Fruit fly (Drosophila melanogaster) whole organism, wandering third instar larva: ENCODE measurements around the gene CG12715.

Experiments used
- HLH106 ChIP-seq: fragments of 200-800 bp; optimal IDR thresholded peaks from 3 replicates; lab custom pipeline; 2019; ENCODE audit warnings: missing biosample characterization, mild to moderate bottlenecking, missing genetic modification characterization, moderate library complexity
- Jra ChIP-seq: sonication (Bioruptor generic); optimal IDR thresholded peaks from 2 replicates; lab custom pipeline; 2016; ENCODE audit warnings: missing biosample characterization, missing genetic modification characterization
- Myc ChIP-seq: fragments of >200 bp; optimal IDR thresholded peaks from 2 replicates; lab custom pipeline; 2017
- N ChIP-seq: fragments of >200 bp; optimal IDR thresholded peaks from 2 replicates; lab custom pipeline; 2018; ENCODE audit warnings: missing biosample characterization, missing external identifiers, missing genetic modification characterization
- OdsH ChIP-seq: fragments of 200-800 bp; sonication (Bioruptor generic); optimal IDR thresholded peaks from 2 replicates; lab custom pipeline; 2016; ENCODE audit warnings: missing biosample characterization, mild to moderate bottlenecking, missing genetic modification characterization
- br ChIP-seq: fragments of 200-800 bp; sonication (Bioruptor generic); optimal IDR thresholded peaks from 2 replicates; lab custom pipeline; 2016; ENCODE audit warnings: missing biosample characterization, missing genetic modification characterization
- dl ChIP-seq, 2 experiments: fragments of 175-275, 200-275 bp in 1 of 2; fragments of 200-275 bp in 1 of 2; sonication (Bioruptor generic); optimal IDR thresholded peaks; lab custom pipeline; 2018; ENCODE audit warnings: mild to moderate bottlenecking in 2 of 2, missing biosample characterization in 2 of 2, missing genetic modification characterization in 2 of 2, moderate library complexity in 2 of 2; ENCODE audit not compliant: partially characterized antibody in 2 of 2, insufficient read depth in 1 of 2
- dsf ChIP-seq: sonication (Bioruptor generic); optimal IDR thresholded peaks from 2 replicates; lab custom pipeline; 2016; ENCODE audit warnings: missing biosample characterization, missing genetic modification characterization, borderline replicate concordance
- ey ChIP-seq: fragments of 200-800 bp; sonication (Bioruptor generic); optimal IDR thresholded peaks from 2 replicates; lab custom pipeline; 2016; ENCODE audit warnings: missing biosample characterization, missing genetic modification characterization
- fru ChIP-seq: fragments of 200-800 bp; sonication (Bioruptor generic); optimal IDR thresholded peaks from 3 replicates; lab custom pipeline; 2016; ENCODE audit warnings: missing biosample characterization, mild to moderate bottlenecking, missing genetic modification characterization
- lola ChIP-seq: fragments of >200 bp; optimal IDR thresholded peaks from 2 replicates; lab custom pipeline; 2017; ENCODE audit warnings: missing biosample characterization, missing genetic modification characterization
- pan ChIP-seq: fragments of >200 bp; optimal IDR thresholded peaks from 2 replicates; lab custom pipeline; 2017
- rgr ChIP-seq: fragments of 200-800 bp; sonication (Bioruptor generic); optimal IDR thresholded peaks from 3 replicates; lab custom pipeline; 2016; ENCODE audit warnings: missing biosample characterization, mild to moderate bottlenecking, missing genetic modification characterization

CG12715 gene

DNA sequence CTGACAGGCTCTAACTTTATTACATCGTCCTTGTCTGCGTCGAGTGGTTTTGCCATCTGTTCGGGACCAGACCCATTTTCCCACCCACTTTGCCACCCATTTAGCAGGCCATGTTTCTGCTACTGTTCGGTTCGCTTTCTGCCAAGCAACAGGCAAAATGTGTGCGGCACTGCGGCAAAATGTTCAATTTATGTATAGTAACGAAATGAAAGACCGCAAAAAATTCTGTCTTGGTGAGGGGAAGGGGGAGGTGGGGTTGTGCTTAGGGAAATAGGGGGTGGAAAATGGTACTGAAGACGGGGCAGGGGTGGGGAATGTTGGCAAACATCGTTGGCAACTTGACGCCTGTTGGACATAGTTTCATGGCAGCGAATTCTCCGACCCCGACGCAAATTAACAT is 42.8 kb downstream of the CG12715 start:
- no peak for TF ChIP-seq Myc (lab: Kevin White, UChicago)
- TF ChIP-seq N (GFP tag; lab: Kevin White, UChicago) = no peak

- TF ChIP-seq Jra = no peak
- TF ChIP-seq dl (GFP tag; optimal IDR thresholded peaks at IDR 0.05; lab: Kevin White, UChicago; ENCODE audit: insufficient read depth in 1 of 2, partially characterized antibody in 2 of 2) = no peak
- TF ChIP-seq pan = no peak
- TF ChIP-seq br (GFP tag; lab: Kevin White, UChicago) = no peak
- no peak for TF ChIP-seq OdsH (GFP tag; lab: Kevin White, UChicago)
- no peak for TF ChIP-seq Myc (lab: Kevin White, UChicago)
- TF ChIP-seq rgr (GFP tag; lab: Kevin White, UChicago) = no peak
- TF ChIP-seq dsf (GFP tag; lab: Kevin White, UChicago) = no peak
- no peak for TF ChIP-seq fru
- TF ChIP-seq lola (GFP tag; lab: Kevin White, UChicago) = no peak
- no peak for TF ChIP-seq HLH106 (tag; lab: Kevin White, UChicago)
- TF ChIP-seq ey (GFP tag; lab: Kevin White, UChicago) = no peak
- TF ChIP-seq, all 38 proteins: peak for 0
Observed at dm6 chrX:13004779-13005178, 50.3 kb downstream of the CG12715 start, which contains the start of gene CG15719. CG15719 (minus strand) TSS chrX:13004879.
